Worm (Caenorhabditis elegans) whole organism, L4 larva: ENCODE results near the gene cyp-14A1.

Experiments used
- R02D3.7 ChIP-seq: fragments of 150-350 bp; sonication (generic microtip); optimal IDR thresholded peaks from 3 replicates; lab custom pipeline; 2014; ENCODE audit warnings: missing biosample characterization, missing genetic modification characterization
- Y105C5A.15 ChIP-seq: fragments of 200-800 bp; sonication (Bioruptor generic); IDR thresholded peaks from 2 replicates; pipeline ENCODE4 v1.3.6; 2022; ENCODE audit warnings: missing genetic modification characterization, missing compliant biosample characterization
- ceh-28 ChIP-seq: fragments of 150-350 bp; optimal IDR thresholded peaks from 2 replicates; lab custom pipeline; 2014; ENCODE audit warnings: missing biosample characterization, missing genetic modification reagents, missing genetic modification characterization
- fkh-10 ChIP-seq: fragments of 150-350 bp; optimal IDR thresholded peaks from 2 replicates; lab custom pipeline; 2014; ENCODE audit warnings: missing biosample characterization, missing genetic modification reagents, missing genetic modification characterization
- fos-1 ChIP-seq: fragments of 150-350 bp; optimal IDR thresholded peaks from 2 replicates; lab custom pipeline; 2014; ENCODE audit warnings: missing biosample characterization, missing genetic modification characterization
- hlh-11 ChIP-seq: fragments of 200-800 bp; sonication (Bioruptor generic); optimal IDR thresholded peaks from 2 replicates; lab custom pipeline; 2018; ENCODE audit warnings: mild to moderate bottlenecking, missing genetic modification characterization, missing compliant biosample characterization
- lin-13 ChIP-seq: fragments of 150-350 bp; optimal IDR thresholded peaks from 2 replicates; lab custom pipeline; 2014; ENCODE audit warnings: missing biosample characterization, missing genetic modification reagents, missing genetic modification characterization
- nhr-11 ChIP-seq: fragments of 150-350 bp; optimal IDR thresholded peaks from 2 replicates; lab custom pipeline; 2014; ENCODE audit warnings: missing biosample characterization, missing genetic modification characterization
- pha-4 ChIP-seq, 2 experiments: fragments of 150-350 bp in 1 of 2; fragments of 200-800 bp in 1 of 2; sonication (Bioruptor generic) in 1 of 2; IDR thresholded peaks in 1 of 2; optimal IDR thresholded peaks in 1 of 2; 2 replicates each; pipeline versions ENCODE4 v1.3.6 to Lab custom; 2014 to 2022; ENCODE audit warnings: missing genetic modification characterization in 2 of 2, missing genetic modification reagents in 2 of 2, missing biosample characterization in 1 of 2, missing compliant biosample characterization in 1 of 2
- snpc-4 ChIP-seq: fragments of 150-350 bp; optimal IDR thresholded peaks from 2 replicates; lab custom pipeline; 2014; ENCODE audit warnings: missing biosample characterization, missing genetic modification characterization
- unc-130 ChIP-seq: sonication (generic microtip); optimal IDR thresholded peaks from 2 replicates; lab custom pipeline; 2016; ENCODE audit warnings: missing genetic modification reagents, missing genetic modification characterization, missing compliant biosample characterization
- zag-1 ChIP-seq: fragments of 150-350 bp; optimal IDR thresholded peaks from 2 replicates; lab custom pipeline; 2014; ENCODE audit warnings: missing biosample characterization, missing genetic modification characterization

- no peak for TF ChIP-seq unc-130
- TF ChIP-seq zag-1 (tag; lab: Kevin White, UChicago), result no peak
- TF ChIP-seq Y105C5A.15 (GFP tag; lab: Robert Waterston, UW), result no peak
- no peak for TF ChIP-seq snpc-4 (tag; lab: Kevin White, UChicago)
- TF ChIP-seq fos-1, result no peak
- TF ChIP-seq fkh-10 (GFP tag; lab: Kevin White, UChicago), result no peak
- TF ChIP-seq ceh-28 (tag; lab: Kevin White, UChicago), result no peak
- no peak for TF ChIP-seq lin-13
- no peak for TF ChIP-seq hlh-11 (tag; lab: Kevin White, UChicago)
- TF ChIP-seq pha-4 (GFP tag; IDR thresholded peaks at IDR 0.05; lab: Robert Waterston, UW), result no peak
- TF ChIP-seq pha-4 (tag; optimal IDR thresholded peaks at IDR 0.05; lab: Kevin White, UChicago), result no peak
- no peak for TF ChIP-seq R02D3.7 (tag; lab: Kevin White, UChicago)
- no peak for TF ChIP-seq nhr-11
Observed at ce11 chrX:13274102-13274501, 6.9 kb upstream of the cyp-14A1 start, which contains the start of gene cyp-14A3.
